Worm (Caenorhabditis elegans) whole organism, young adult: ENCODE data around the gene C14B1.8.

Source experiments
- F37B4.10 ChIP-seq: fragments of 200-800 bp; sonication (Bioruptor generic); IDR thresholded peaks from 2 replicates; pipeline ENCODE4 v1.3.6; 2022; ENCODE audit warnings: missing genetic modification characterization, missing compliant biosample characterization
- F55B11.4 ChIP-seq: sonication (generic microtip); optimal IDR thresholded peaks from 2 replicates; lab custom pipeline; 2016; ENCODE audit warnings: missing compliant biosample characterization, missing genetic modification characterization, borderline replicate concordance; ENCODE audit not compliant: insufficient read depth
- T07F8.4 ChIP-seq: sonication (generic microtip); optimal IDR thresholded peaks from 2 replicates; lab custom pipeline; 2016; ENCODE audit warnings: mild to moderate bottlenecking, missing genetic modification characterization, moderate library complexity, missing compliant biosample characterization
- ZK185.1 ChIP-seq: sonication (generic microtip); optimal IDR thresholded peaks from 2 replicates; lab custom pipeline; 2016; ENCODE audit warnings: mild to moderate bottlenecking, missing genetic modification characterization, missing compliant biosample characterization; ENCODE audit not compliant: poor library complexity, severe bottlenecking
- ama-1 ChIP-seq, 3 experiments: fragments of 150-350 bp in 1 of 3; sonication (generic microtip) in 2 of 3; optimal IDR thresholded peaks; 2 replicates each; lab custom pipeline; 2014 to 2018; ENCODE audit warnings: missing biosample characterization in 2 of 3, missing genetic modification characterization in 2 of 3, missing genetic modification reagents in 2 of 3
- ceh-79 ChIP-seq: sonication (generic microtip); optimal IDR thresholded peaks from 2 replicates; lab custom pipeline; 2017; ENCODE audit warnings: mild to moderate bottlenecking, missing genetic modification characterization, missing compliant biosample characterization
- dox-1 ChIP-seq: fragments of 200-800 bp; sonication (Bioruptor generic); IDR thresholded peaks from 2 replicates; pipeline ENCODE4 v1.3.6; 2022; ENCODE audit warnings: missing genetic modification reagents, missing genetic modification characterization, missing compliant biosample characterization
- hlh-12 ChIP-seq: sonication (generic microtip); optimal IDR thresholded peaks from 2 replicates; lab custom pipeline; 2016; ENCODE audit warnings: missing genetic modification characterization, missing compliant biosample characterization
- madf-6 ChIP-seq: fragments of 200-800 bp; sonication (Bioruptor generic); IDR thresholded peaks from 2 replicates; pipeline ENCODE4 v1.3.6; 2022; ENCODE audit warnings: missing genetic modification reagents, missing genetic modification characterization, missing compliant biosample characterization
- sdz-38 ChIP-seq: sonication (generic microtip); optimal IDR thresholded peaks from 2 replicates; lab custom pipeline; 2016; ENCODE audit warnings: missing genotype, missing genetic modification characterization, missing compliant biosample characterization
- unc-62 ChIP-seq: fragments of 150-350 bp; optimal IDR thresholded peaks from 2 replicates; lab custom pipeline; 2014; ENCODE audit warnings: missing biosample characterization, missing genetic modification reagents, missing genetic modification characterization
- ztf-22 ChIP-seq: fragments of 200-800 bp; sonication (Bioruptor generic); optimal IDR thresholded peaks from 2 replicates; lab custom pipeline; 2018; ENCODE audit warnings: mild to moderate bottlenecking, missing genetic modification characterization, moderate library complexity, missing compliant biosample characterization

DNA sequence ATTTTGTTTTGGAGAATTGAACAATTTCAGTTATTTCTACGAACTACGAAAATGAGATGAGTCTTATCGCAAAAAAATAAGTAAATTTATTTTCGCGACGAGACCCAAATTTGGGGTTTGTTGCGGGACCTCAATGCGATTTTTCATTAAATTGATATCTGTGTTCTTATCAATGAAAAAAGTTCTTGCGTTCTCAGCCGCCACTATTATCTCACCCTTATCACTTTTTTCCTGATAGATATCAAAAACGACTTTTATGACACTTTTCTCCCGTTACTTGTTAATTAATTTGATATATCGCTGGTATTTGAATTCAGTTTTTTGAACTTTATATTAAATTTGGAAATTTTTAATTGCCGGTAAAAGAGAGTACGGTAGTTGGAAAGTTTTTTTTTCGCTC is 23.9 kb upstream of the C14B1.8 start:
- TF ChIP-seq hlh-12 (tag; lab: Kevin White, UChicago): no peak
- TF ChIP-seq ama-1 (optimal IDR thresholded peaks at IDR 0.05; lab: Kevin White, UChicago): no peak
- TF ChIP-seq ama-1 (GFP tag; optimal IDR thresholded peaks at IDR 0.05; lab: Kevin White, UChicago): no peak
- TF ChIP-seq dox-1 (GFP tag; lab: Robert Waterston, UW): no peak
- no peak for TF ChIP-seq madf-6 (GFP tag; lab: Robert Waterston, UW)
- no peak for TF ChIP-seq ZK185.1 (tag; lab: Kevin White, UChicago)
- no peak for TF ChIP-seq unc-62 (GFP tag; lab: Kevin White, UChicago)
- TF ChIP-seq T07F8.4 (tag; lab: Kevin White, UChicago): no peak
- no peak for TF ChIP-seq sdz-38 (tag; lab: Kevin White, UChicago)
- TF ChIP-seq F55B11.4 (tag; lab: Kevin White, UChicago): no peak
- TF ChIP-seq ztf-22 (GFP tag; lab: Kevin White, UChicago): no peak
- TF ChIP-seq F37B4.10 (GFP tag; lab: Robert Waterston, UW): no peak
- TF ChIP-seq ceh-79 (tag; lab: Kevin White, UChicago): no peak
